Fruit fly (Drosophila melanogaster) whole organism, wandering third instar larva: Measurements from ENCODE around the gene CG11951.

Experiments
- CrebA ChIP-seq: fragments of 200-800 bp; sonication (Bioruptor generic); optimal IDR thresholded peaks from 2 replicates; lab custom pipeline; 2016; ENCODE audit warnings: missing biosample characterization, mild to moderate bottlenecking, missing genetic modification characterization, borderline replicate concordance
- Dfd ChIP-seq: fragments of >200 bp; optimal IDR thresholded peaks from 2 replicates; lab custom pipeline; 2017; ENCODE audit warnings: missing biosample characterization, missing genetic modification characterization
- GATAd ChIP-seq: sonication (Bioruptor generic); optimal IDR thresholded peaks from 2 replicates; lab custom pipeline; 2016; ENCODE audit warnings: missing biosample characterization, missing genetic modification characterization
- Hnf4 ChIP-seq: fragments of 200-800 bp; sonication (Bioruptor generic); optimal IDR thresholded peaks from 2 replicates; lab custom pipeline; 2016; ENCODE audit warnings: missing biosample characterization, mild to moderate bottlenecking, missing genetic modification characterization
- Hr78 ChIP-seq: fragments of >200 bp; optimal IDR thresholded peaks from 2 replicates; lab custom pipeline; 2017; ENCODE audit warnings: missing biosample characterization, missing genetic modification characterization
- Mio ChIP-seq: sonication (Bioruptor generic); optimal IDR thresholded peaks from 2 replicates; lab custom pipeline; 2016; ENCODE audit warnings: missing biosample characterization, missing genetic modification characterization
- OdsH ChIP-seq: fragments of 200-800 bp; sonication (Bioruptor generic); optimal IDR thresholded peaks from 2 replicates; lab custom pipeline; 2016; ENCODE audit warnings: missing biosample characterization, mild to moderate bottlenecking, missing genetic modification characterization
- Vsx2 ChIP-seq: fragments of 200-300, 225-300 bp; sonication (Bioruptor generic); optimal IDR thresholded peaks from 2 replicates; lab custom pipeline; 2018; ENCODE audit warnings: missing biosample characterization, missing genetic modification characterization; ENCODE audit not compliant: partially characterized antibody
- dmrt93B ChIP-seq: fragments of 200-800 bp; sonication (Bioruptor generic); optimal IDR thresholded peaks from 2 replicates; lab custom pipeline; 2018; ENCODE audit warnings: missing biosample characterization, mild to moderate bottlenecking, missing genetic modification characterization
- h ChIP-seq: fragments of 200-800 bp; sonication (Bioruptor generic); optimal IDR thresholded peaks from 3 replicates; lab custom pipeline; 2016; ENCODE audit warnings: missing biosample characterization, mild to moderate bottlenecking, missing genetic modification characterization
- sage ChIP-seq: fragments of 200-800 bp; sonication (Bioruptor generic); optimal IDR thresholded peaks from 2 replicates; lab custom pipeline; 2016; ENCODE audit warnings: missing biosample characterization, mild to moderate bottlenecking, missing genetic modification characterization
- sv ChIP-seq: fragments of 200-800 bp; sonication (Bioruptor generic); optimal IDR thresholded peaks from 3 replicates; lab custom pipeline; 2016; ENCODE audit warnings: missing biosample characterization, missing genetic modification characterization

dm6 chr3R:29269204-29269603 lies 30.7 kb upstream of the CG11951 start:
- TF ChIP-seq h (GFP tag; lab: Kevin White, UChicago) (no peak), Dfd (no peak), Vsx2 (GFP tag; lab: Kevin White, UChicago) (no peak), sage (GFP tag; lab: Kevin White, UChicago) (no peak), Mio (GFP tag; lab: Kevin White, UChicago) (no peak), Hr78 (GFP tag; lab: Kevin White, UChicago) (no peak), dmrt93B (no peak), sv (GFP tag; lab: Kevin White, UChicago) (no peak), GATAd (GFP tag; lab: Kevin White, UChicago) (no peak), OdsH (GFP tag; lab: Kevin White, UChicago) (no peak), Hnf4 (no peak), CrebA (no peak)
